Worm (Caenorhabditis elegans) whole organism, dauer: ENCODE results near the gene rskd-1.

Experiments used
- unc-62 ChIP-seq: sonication (generic microtip); optimal IDR thresholded peaks from 2 replicates; lab custom pipeline; 2017; ENCODE audit warnings: missing biosample characterization, missing genetic modification reagents, missing genetic modification characterization

Gene rskd-1

ce11 chrV:12300780-12301460, 12.5 kb upstream of the rskd-1 start:
- no peak for TF ChIP-seq unc-62 (GFP tag; lab: Kevin White, UChicago)

- TF ChIP-seq unc-62 (GFP tag; lab: Kevin White, UChicago), result no peak
These were observed 11.8 kb upstream of the rskd-1 start for ce11 chrV:12300166-12300565.

ce11 chrV:12299244-12299766, 10.9 kb upstream of the rskd-1 start:
- no peak for TF ChIP-seq unc-62 (GFP tag; lab: Kevin White, UChicago)

ce11 chrV:12298184-12298583, 9.8 kb upstream of the rskd-1 start:
- TF ChIP-seq unc-62 (GFP tag; lab: Kevin White, UChicago), result no peak

- no peak for TF ChIP-seq unc-62 (GFP tag; lab: Kevin White, UChicago)
These were observed 8.4 kb upstream of the rskd-1 start for ce11 chrV:12296794-12297193.

- no peak for TF ChIP-seq unc-62 (GFP tag; lab: Kevin White, UChicago)
These were observed 7.7 kb upstream of the rskd-1 start for ce11 chrV:12296122-12296521.

ce11 chrV:12295520-12295919, 7.1 kb upstream of the rskd-1 start:
- no peak for TF ChIP-seq unc-62 (GFP tag; lab: Kevin White, UChicago)

- no peak for TF ChIP-seq unc-62 (GFP tag; lab: Kevin White, UChicago)
These were observed 6.6 kb upstream of the rskd-1 start for ce11 chrV:12295015-12295414.

- no peak for TF ChIP-seq unc-62 (GFP tag; lab: Kevin White, UChicago)
These were observed 5.7 kb upstream of the rskd-1 start for ce11 chrV:12294091-12294490.

- TF ChIP-seq unc-62 (GFP tag; lab: Kevin White, UChicago), result no peak
These were observed 3.2 kb upstream of the rskd-1 start, which contains the start of the genes srpa-68 and srh-16 for ce11 chrV:12291587-12291986. Gene srpa-68, minus strand, starts transcription at chrV:12291658. Gene srh-16, plus strand, starts transcription at chrV:12291861.

- TF ChIP-seq unc-62 (GFP tag; lab: Kevin White, UChicago), result no peak
These were observed 748 bp downstream of the rskd-1 start for ce11 chrV:12287667-12288066.

- no peak for TF ChIP-seq unc-62 (GFP tag; lab: Kevin White, UChicago)
These were observed 5.2 kb downstream of the rskd-1 start, which contains the start of gene F55C5.10 for ce11 chrV:12283187-12283586. Gene F55C5.10, plus strand, starts transcription at chrV:12283487.

- TF ChIP-seq unc-62 (GFP tag; lab: Kevin White, UChicago), result no peak
These were observed 6.9 kb downstream of the rskd-1 start for ce11 chrV:12281508-12281907.

- no peak for TF ChIP-seq unc-62 (GFP tag; lab: Kevin White, UChicago)
These were observed 11.5 kb downstream of the rskd-1 start, which contains the start of gene bnc-1 for ce11 chrV:12276946-12277345. Gene bnc-1, minus strand, starts transcription at chrV:12277046.

ce11 chrV:12275714-12276113, 12.7 kb downstream of the rskd-1 start:
- no peak for TF ChIP-seq unc-62 (GFP tag; lab: Kevin White, UChicago)

- TF ChIP-seq unc-62 (GFP tag; lab: Kevin White, UChicago), result no peak
These were observed 16.9 kb downstream of the rskd-1 start, which contains the start of the genes tsfm-1 and capg-2 for ce11 chrV:12271495-12271894. Gene tsfm-1, minus strand, starts transcription at chrV:12271551. Gene capg-2, plus strand, starts transcription at chrV:12271873.

- no peak for TF ChIP-seq unc-62 (GFP tag; lab: Kevin White, UChicago)
These were observed 19.1 kb downstream of the rskd-1 start, which contains the start of gene twk-24 for ce11 chrV:12269272-12269767. Gene twk-24, minus strand, starts transcription at chrV:12269322.
